Worm (Caenorhabditis elegans): ENCODE measurements around the gene sqt-1.

DNA sequence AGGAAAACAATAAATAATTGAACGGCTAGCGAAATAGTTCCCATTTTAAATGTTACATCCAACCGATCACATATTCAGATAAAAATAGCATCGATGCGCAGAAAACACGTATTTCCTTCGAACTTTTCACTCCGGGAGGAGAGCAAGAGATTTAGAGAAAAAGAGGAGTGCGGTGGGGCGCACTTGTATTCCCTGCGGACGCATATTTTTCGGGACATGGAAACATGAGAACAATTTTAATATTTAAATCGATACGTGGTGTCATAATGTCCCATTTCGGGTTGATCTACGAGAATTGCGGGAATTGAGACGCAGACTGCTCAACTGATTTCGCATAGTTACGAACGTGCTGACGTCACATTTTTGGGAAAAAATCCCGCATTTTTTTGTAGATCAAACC, 44.2 kb downstream of the sqt-1 start, which contains the start of gene C47G2.4:
- TF ChIP-seq F39B2.1 (GFP tag; IDR thresholded peaks at IDR 0.05) (no peak), C06A6.2 (GFP tag; conservative IDR thresholded peaks at IDR 0.05) (no peak), somi-1 (GFP tag; optimal IDR thresholded peaks at IDR 0.05) (no peak), chd-7 (tag; optimal IDR thresholded peaks at IDR 0.05) (no peak), ama-1 (optimal IDR thresholded peaks at IDR 0.05) (no peak), ama-1 (GFP tag; optimal IDR thresholded peaks at IDR 0.05) (no peak), Y95B8A.8 (GFP tag; IDR thresholded peaks at IDR 0.05) (0 out of 2 replicates have a peak, but pooled peaks have one; percentile 31)

Measured in whole organism, young adult.